Comparison of ENCODE assay signal across 3 fruit fly cellular contexts in genomic region chr3L:4353657-4354075, dm6.
TF ChIP-seq lines count a peak whose summit lies in the region.

No protein-coding gene starts in this region.

TF ChIP-seq in whole organism, embryonic, 481 proteins besides CTCF, POLR2A, EP300 and RAD21 (continued from another document and continues in another):
- TF ChIP-seq B-H2 (GFP tag; optimal IDR thresholded peaks at IDR 0.05; lab: Kevin White, UChicago) (no peak), CG7745 (tag; optimal IDR thresholded peaks at IDR 0.05; lab: Kevin White, UChicago) (no peak), CG7987 (GFP tag; optimal IDR thresholded peaks at IDR 0.05; lab: Kevin White, UChicago) (peak; percentile 60), CG17359 (tag; optimal IDR thresholded peaks at IDR 0.05; lab: Kevin White, UChicago) (peak; percentile 56), Jarid2 (GFP tag; optimal IDR thresholded peaks at IDR 0.05; lab: Kevin White, UChicago) (no peak), pros (GFP tag; optimal IDR thresholded peaks at IDR 0.05; lab: Kevin White, UChicago) (no peak), al (GFP tag; IDR thresholded peaks at IDR 0.05; lab: Robert Waterston, UW) (no peak), rib (GFP tag; IDR thresholded peaks at IDR 0.05; lab: Robert Waterston, UW) (no peak), CG2889 (GFP tag; IDR thresholded peaks at IDR 0.05; lab: Robert Waterston, UW) (no peak), CG12391 (tag; optimal IDR thresholded peaks at IDR 0.05; lab: Kevin White, UChicago) (peak; percentile 12), ewg (GFP tag; optimal IDR thresholded peaks at IDR 0.05; lab: Kevin White, UChicago) (no peak), maf-S (GFP tag; optimal IDR thresholded peaks at IDR 0.05; lab: Kevin White, UChicago) (no peak), prd (optimal IDR thresholded peaks at IDR 0.05; lab: Kevin White, UChicago) (no peak), prd (GFP tag; IDR thresholded peaks at IDR 0.05; lab: Robert Waterston, UW) (no peak), salm (tag; optimal IDR thresholded peaks at IDR 0.05; lab: Kevin White, UChicago) (no peak), fru (optimal IDR thresholded peaks at IDR 0.05; lab: Kevin White, UChicago) (no peak), luna (GFP tag; optimal IDR thresholded peaks at IDR 0.05; lab: Kevin White, UChicago) (no peak), Sry-δ (GFP tag; optimal IDR thresholded peaks at IDR 0.05; lab: Kevin White, UChicago) (no peak), CG6689 (GFP tag; IDR thresholded peaks at IDR 0.05; lab: Robert Waterston, UW) (no peak), dati (GFP tag; IDR thresholded peaks at IDR 0.05; lab: Robert Waterston, UW) (no peak), az2 (GFP tag; optimal IDR thresholded peaks at IDR 0.05; lab: Kevin White, UChicago) (no peak), esg (GFP tag; conservative IDR thresholded peaks at IDR 0.05; lab: Robert Waterston, UW) (no peak), PHDP (tag; optimal IDR thresholded peaks at IDR 0.05; lab: Kevin White, UChicago) (peak; percentile 33), Hr78 (GFP tag; optimal IDR thresholded peaks at IDR 0.05; lab: Kevin White, UChicago) (no peak), HHEX (GFP tag; optimal IDR thresholded peaks at IDR 0.05; lab: Kevin White, UChicago) (peak; percentile 31), CG11504 (tag; optimal IDR thresholded peaks at IDR 0.05; lab: Kevin White, UChicago) (peak; percentile 57), CG18476 (GFP tag; optimal IDR thresholded peaks at IDR 0.05; lab: Kevin White, UChicago) (no peak), ftz-f1 (GFP tag; optimal IDR thresholded peaks at IDR 0.05; lab: Kevin White, UChicago) (no peak), grn (GFP tag; optimal IDR thresholded peaks at IDR 0.05; lab: Kevin White, UChicago) (no peak), dmrt99B (tag; optimal IDR thresholded peaks at IDR 0.05; lab: Kevin White, UChicago) (peak; percentile 75), Vsx1 (GFP tag; optimal IDR thresholded peaks at IDR 0.05; lab: Kevin White, UChicago) (peak; percentile 12), CG4328 (GFP tag; optimal IDR thresholded peaks at IDR 0.05; lab: Kevin White, UChicago) (no peak), CG18764 (GFP tag; optimal IDR thresholded peaks at IDR 0.05; lab: Kevin White, UChicago) (no peak), danr (GFP tag; IDR thresholded peaks at IDR 0.05; lab: Robert Waterston, UW) (no peak), so (GFP tag; IDR thresholded peaks at IDR 0.05; lab: Robert Waterston, UW) (0 out of 3 replicates have a peak, but pooled peaks have one; percentile 31), CG7839 (tag; optimal IDR thresholded peaks at IDR 0.05; lab: Kevin White, UChicago) (peak; percentile 51), Mrtf (GFP tag; IDR thresholded peaks at IDR 0.05; lab: Robert Waterston, UW) (0 out of 3 replicates have a peak, but pooled peaks have one; percentile 20), CG9437 (GFP tag; optimal IDR thresholded peaks at IDR 0.05; lab: Kevin White, UChicago) (peak; percentile 37), CG4424 (GFP tag; optimal IDR thresholded peaks at IDR 0.05; lab: Kevin White, UChicago) (no peak), chif (GFP tag; optimal IDR thresholded peaks at IDR 0.05; lab: Kevin White, UChicago) (peak in 1 of 2 experiments; percentile 19), BEAF-32 (GFP tag; optimal IDR thresholded peaks at IDR 0.05; lab: Kevin White, UChicago) (no peak), HLHmδ (GFP tag; optimal IDR thresholded peaks at IDR 0.05; lab: Kevin White, UChicago) (no peak), sob (GFP tag; IDR thresholded peaks at IDR 0.05; lab: Robert Waterston, UW) (peak; percentile 52), tll (GFP tag; optimal IDR thresholded peaks at IDR 0.05; lab: Kevin White, UChicago) (no peak), HLH4C (GFP tag; IDR thresholded peaks at IDR 0.05; lab: Robert Waterston, UW; ENCODE audit: partially characterized antibody) (no peak), MESR4 (GFP tag; optimal IDR thresholded peaks at IDR 0.05; lab: Kevin White, UChicago) (no peak)

TF ChIP-seq in whole organism, prepupa, 60 proteins besides CTCF, POLR2A, EP300 and RAD21 (continued from another document):
- TF ChIP-seq CG1621 (tag; optimal IDR thresholded peaks at IDR 0.05; lab: Kevin White, UChicago) (peak; percentile 6), CG6854 (GFP tag; optimal IDR thresholded peaks at IDR 0.05; lab: Kevin White, UChicago) (no peak), CG8119 (GFP tag; IDR thresholded peaks at IDR 0.05; lab: Robert Waterston, UW) (no peak), eg (GFP tag; IDR thresholded peaks at IDR 0.05; lab: Robert Waterston, UW) (no peak), CG6808 (GFP tag; optimal IDR thresholded peaks at IDR 0.05; lab: Kevin White, UChicago) (peak; percentile 1), dsx (GFP tag; optimal IDR thresholded peaks at IDR 0.05; lab: Kevin White, UChicago; ENCODE audit: poor library complexity, severe bottlenecking) (peak; percentile 8), topi (GFP tag; optimal IDR thresholded peaks at IDR 0.05; lab: Kevin White, UChicago) (no peak), spab (GFP tag; optimal IDR thresholded peaks at IDR 0.05; lab: Kevin White, UChicago) (peak; percentile 28), Sox102F (GFP tag; optimal IDR thresholded peaks at IDR 0.05; lab: Kevin White, UChicago) (peak; percentile 22), fd59A (GFP tag; optimal IDR thresholded peaks at IDR 0.05; lab: Kevin White, UChicago) (peak; percentile 4), cyc (GFP tag; optimal IDR thresholded peaks at IDR 0.05; lab: Kevin White, UChicago) (no peak), CG3032 (tag; optimal IDR thresholded peaks at IDR 0.05; lab: Kevin White, UChicago) (peak; percentile 46), pdm3 (GFP tag; optimal IDR thresholded peaks at IDR 0.05; lab: Kevin White, UChicago) (no peak), Sox15 (GFP tag; optimal IDR thresholded peaks at IDR 0.05; lab: Kevin White, UChicago) (no peak), CG15336 (GFP tag; IDR thresholded peaks at IDR 0.05; lab: Robert Waterston, UW) (no peak), CG8319 (GFP tag; optimal IDR thresholded peaks at IDR 0.05; lab: Kevin White, UChicago) (no peak), CG4318 (GFP tag; optimal IDR thresholded peaks at IDR 0.05; lab: Kevin White, UChicago) (peak; percentile 14), fkh (GFP tag; optimal IDR thresholded peaks at IDR 0.05; lab: Kevin White, UChicago) (peak; percentile 73), Gug (GFP tag; IDR thresholded peaks at IDR 0.05; lab: Robert Waterston, UW) (no peak), ss (GFP tag; optimal IDR thresholded peaks at IDR 0.05; lab: Kevin White, UChicago) (peak in 1 of 2 experiments; percentile 29), acj6 (GFP tag; optimal IDR thresholded peaks at IDR 0.05; lab: Kevin White, UChicago) (peak; percentile 28), OdsH (GFP tag; optimal IDR thresholded peaks at IDR 0.05; lab: Kevin White, UChicago) (peak; percentile 34), CG10631 (GFP tag; optimal IDR thresholded peaks at IDR 0.05; lab: Kevin White, UChicago) (peak; percentile 67), salr (GFP tag; optimal IDR thresholded peaks at IDR 0.05; lab: Kevin White, UChicago) (no peak), Hr39 (GFP tag; optimal IDR thresholded peaks at IDR 0.05; lab: Kevin White, UChicago) (peak; percentile 10), CG11294 (GFP tag; IDR thresholded peaks at IDR 0.05; lab: Robert Waterston, UW) (no peak), CG6276 (GFP tag; optimal IDR thresholded peaks at IDR 0.05; lab: Kevin White, UChicago) (no peak), CG34406 (GFP tag; optimal IDR thresholded peaks at IDR 0.05; lab: Kevin White, UChicago) (peak; percentile 19), Hr4 (GFP tag; optimal IDR thresholded peaks at IDR 0.05; lab: Kevin White, UChicago) (no peak), CG16779 (tag; optimal IDR thresholded peaks at IDR 0.05; lab: Kevin White, UChicago) (no peak), CG8632 (GFP tag; optimal IDR thresholded peaks at IDR 0.05; lab: Kevin White, UChicago) (peak; percentile 43), CG6792 (GFP tag; optimal IDR thresholded peaks at IDR 0.05; lab: Kevin White, UChicago) (peak; percentile 33), CG7368 (GFP tag; optimal IDR thresholded peaks at IDR 0.05; lab: Kevin White, UChicago) (no peak), Eip75B (GFP tag; optimal IDR thresholded peaks at IDR 0.05; lab: Kevin White, UChicago) (peak; percentile 4), Ets96B (tag; optimal IDR thresholded peaks at IDR 0.05; lab: Kevin White, UChicago) (peak; percentile 23), lz (GFP tag; optimal IDR thresholded peaks at IDR 0.05; lab: Kevin White, UChicago) (peak; percentile 38)

TF ChIP-seq in whole organism, wandering third instar larva, 38 proteins besides CTCF, POLR2A, EP300 and RAD21 (continued from another document):
- TF ChIP-seq Jra (GFP tag; optimal IDR thresholded peaks at IDR 0.05; lab: Kevin White, UChicago): no peak
TF ChIP-seq in whole organism, wandering third instar larva: peak in this region for 13.
